Fruit fly (Drosophila melanogaster) whole organism, adult: Measurements from ENCODE around the gene Agxt.
A peak's percentile ranks its signal among the peaks of the same experiment; 100 is the strongest.

Experiments used
- CG11617 ChIP-seq: fragments of 200-800 bp; sonication (Bioruptor generic); optimal IDR thresholded peaks from 2 replicates; lab custom pipeline; 2017; ENCODE audit warnings: mild to moderate bottlenecking, missing biosample characterization, missing genetic modification reagents, missing genetic modification characterization
- CG12768 ChIP-seq: fragments of 200-800 bp; sonication (Bioruptor generic); optimal IDR thresholded peaks from 2 replicates; lab custom pipeline; 2017; ENCODE audit warnings: missing biosample characterization, missing genetic modification characterization, mild to moderate bottlenecking, moderate library complexity, missing genetic modification reagents
- CG14711 ChIP-seq: fragments of 200-800 bp; sonication (Bioruptor generic); optimal IDR thresholded peaks from 2 replicates; lab custom pipeline; 2018; ENCODE audit warnings: missing biosample characterization, mild to moderate bottlenecking, missing genetic modification characterization, moderate library complexity
- CG1620 ChIP-seq: fragments of 200-800 bp; sonication (Bioruptor generic); optimal IDR thresholded peaks from 2 replicates; lab custom pipeline; 2016; ENCODE audit warnings: missing biosample characterization, missing genetic modification characterization
- CG33017 ChIP-seq: fragments of 200-800 bp; sonication (Bioruptor generic); optimal IDR thresholded peaks from 2 replicates; lab custom pipeline; 2018; ENCODE audit warnings: missing biosample characterization, mild to moderate bottlenecking, missing genetic modification characterization, moderate library complexity
- CG5204 ChIP-seq: fragments of 200-800 bp; sonication (Bioruptor generic); optimal IDR thresholded peaks from 2 replicates; lab custom pipeline; 2016; ENCODE audit warnings: missing biosample characterization, missing genetic modification characterization
- CG7045 ChIP-seq: fragments of 200-800 bp; sonication (Bioruptor generic); optimal IDR thresholded peaks from 2 replicates; lab custom pipeline; 2017; ENCODE audit warnings: missing biosample characterization, mild to moderate bottlenecking, missing genetic modification characterization
- CG7101 ChIP-seq: fragments of 200-800 bp; sonication (Bioruptor generic); optimal IDR thresholded peaks from 2 replicates; lab custom pipeline; 2018; ENCODE audit warnings: missing biosample characterization, mild to moderate bottlenecking, missing genetic modification characterization, moderate library complexity
- Clk ChIP-seq: fragments of 200-800 bp; sonication (Bioruptor generic); optimal IDR thresholded peaks from 2 replicates; lab custom pipeline; 2017; ENCODE audit warnings: missing biosample characterization, missing genetic modification characterization
- Crg-1 ChIP-seq: fragments of 200-800 bp; sonication (Bioruptor generic); optimal IDR thresholded peaks from 2 replicates; lab custom pipeline; 2016; ENCODE audit warnings: missing biosample characterization, missing genetic modification characterization
- Hr96 ChIP-seq: fragments of 200-800 bp; sonication (Bioruptor generic); optimal IDR thresholded peaks from 2 replicates; lab custom pipeline; 2016; ENCODE audit warnings: missing biosample characterization, missing genetic modification characterization
- Mnt ChIP-seq: fragments of 200-800 bp; sonication (Bioruptor generic); optimal IDR thresholded peaks from 2 replicates; lab custom pipeline; 2016; ENCODE audit warnings: missing biosample characterization, mild to moderate bottlenecking, missing genetic modification characterization
- bab1 ChIP-seq: fragments of 200-800 bp; sonication (Bioruptor generic); optimal IDR thresholded peaks from 3 replicates; lab custom pipeline; 2019; ENCODE audit warnings: missing biosample characterization, mild to moderate bottlenecking, missing genetic modification characterization, moderate library complexity
- cic ChIP-seq: fragments of 200-800 bp; sonication (Bioruptor generic); optimal IDR thresholded peaks from 2 replicates; lab custom pipeline; 2017; ENCODE audit warnings: missing biosample characterization, mild to moderate bottlenecking, missing genetic modification characterization, moderate library complexity
- cnc ChIP-seq, 2 experiments: fragments of >200 bp; optimal IDR thresholded peaks; 2 replicates each; lab custom pipeline; 2017
- kay ChIP-seq: fragments of 200-800 bp; sonication (Bioruptor generic); peaks from one replicate; lab custom pipeline; 2016; ENCODE audit warnings: missing biosample characterization, missing genetic modification characterization, borderline replicate concordance
- ovo ChIP-seq: fragments of 200-800 bp; sonication (Bioruptor generic); optimal IDR thresholded peaks from 2 replicates; lab custom pipeline; 2016; ENCODE audit warnings: missing biosample characterization, missing genetic modification characterization
- pad ChIP-seq: fragments of 200-800 bp; sonication (Bioruptor generic); optimal IDR thresholded peaks from 3 replicates; lab custom pipeline; 2017; ENCODE audit warnings: missing biosample characterization, missing genetic modification characterization, mild to moderate bottlenecking, moderate library complexity, missing genetic modification reagents
- tj ChIP-seq: fragments of 200-800 bp; sonication (Bioruptor generic); optimal IDR thresholded peaks from 3 replicates; lab custom pipeline; 2017; ENCODE audit warnings: missing biosample characterization, mild to moderate bottlenecking, missing genetic modification characterization, moderate library complexity
- toe ChIP-seq: fragments of 200-800 bp; sonication (Bioruptor generic); optimal IDR thresholded peaks from 2 replicates; lab custom pipeline; 2016; ENCODE audit warnings: missing biosample characterization, missing genetic modification characterization

The Agxt gene

DNA sequence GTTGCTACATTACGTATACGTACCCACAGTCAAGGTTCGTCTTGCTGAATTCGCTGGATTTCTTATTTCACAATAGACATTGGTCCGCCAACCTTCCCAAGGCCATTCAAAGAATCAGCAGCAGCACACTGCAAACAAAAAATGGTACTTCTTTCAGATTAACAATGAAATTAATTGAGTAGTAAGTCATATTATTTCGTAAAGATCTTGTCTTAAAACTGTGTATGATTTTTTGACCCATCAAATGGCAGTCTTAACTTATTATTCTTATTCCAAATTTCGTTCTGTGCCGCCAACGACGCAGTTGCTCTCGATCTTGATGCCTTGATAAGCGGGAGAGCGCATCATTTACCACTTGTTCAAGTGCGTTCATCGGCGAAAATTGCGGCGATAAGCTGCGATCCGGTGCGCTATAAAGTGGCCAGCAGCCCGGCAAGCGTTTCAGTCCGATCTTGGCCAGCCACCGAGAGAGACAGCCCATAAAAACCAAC is at the start of gene Agxt:
Agxt (plus strand) TSS at position 441 of the 491 bp plus-strand sequence.
- TF ChIP-seq CG7101 (tag; lab: Kevin White, UChicago) (peak; percentile 64), CG33017 (tag; lab: Kevin White, UChicago) (peak; percentile 59), CG14711 (tag; lab: Kevin White, UChicago) (peak; percentile 62), tj (GFP tag; lab: Kevin White, UChicago) (no peak), CG12768 (no peak)

DNA sequence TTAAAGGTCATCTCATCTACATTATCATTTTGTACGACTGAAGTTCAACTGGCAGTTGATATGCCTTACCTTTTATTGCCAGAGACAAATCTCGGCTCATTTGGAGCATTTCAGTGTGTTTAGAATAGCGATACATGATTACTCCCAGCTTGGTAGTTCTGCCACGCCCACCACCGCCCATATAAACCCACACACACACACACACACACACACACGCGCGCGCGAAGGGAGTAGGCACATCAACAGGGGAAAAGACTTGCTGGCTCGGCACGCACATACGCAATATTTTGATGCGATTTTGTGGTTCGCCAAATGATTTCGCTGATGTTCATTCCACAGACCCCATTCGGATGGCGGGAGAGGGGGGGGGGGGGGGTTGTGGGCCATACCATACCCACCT is 15.6 kb upstream of the Agxt start:
- TF ChIP-seq kay (GFP tag; lab: Kevin White, UChicago) (no peak), Crg-1 (no peak), CG14711 (tag; lab: Kevin White, UChicago) (no peak), ovo (GFP tag; lab: Kevin White, UChicago) (no peak)

DNA sequence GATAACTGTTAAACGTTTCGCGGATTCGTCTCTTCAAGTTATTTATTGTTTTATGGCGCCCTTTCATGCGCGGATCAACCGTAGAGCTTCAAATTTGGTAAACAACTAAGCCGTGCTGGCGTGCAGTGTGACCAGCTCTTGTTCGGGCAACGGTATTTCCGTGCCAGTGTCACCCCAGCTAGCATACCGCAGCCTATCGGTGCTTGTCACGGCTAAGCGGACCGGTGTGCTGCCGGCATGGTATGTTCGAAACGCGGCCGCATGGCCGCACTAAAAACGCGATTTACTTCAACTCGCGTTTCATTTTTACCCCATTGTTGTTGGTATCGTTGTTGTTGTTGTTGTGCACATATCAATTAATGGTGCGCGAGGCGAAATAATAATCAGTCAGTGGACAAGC is 4.5 kb upstream of the Agxt start, which contains the start of the genes CG42340 and CG3918:
CG42340 (minus strand) TSS at position 107 of the 400 bp plus-strand sequence.
CG3918 (plus strand) TSS at position 248 of the 400 bp plus-strand sequence.
- TF ChIP-seq CG33017 (tag; lab: Kevin White, UChicago) (no peak), CG7045 (GFP tag; lab: Kevin White, UChicago) (no peak), CG12768 (no peak), pad (peak; percentile 30), CG7101 (tag; lab: Kevin White, UChicago) (peak; percentile 26), CG5204 (GFP tag; lab: Kevin White, UChicago) (no peak), Clk (GFP tag; lab: Kevin White, UChicago) (no peak), CG11617 (GFP tag; lab: Kevin White, UChicago) (no peak), Hr96 (GFP tag; lab: Kevin White, UChicago) (no peak), cnc (optimal IDR thresholded peaks at IDR 0.05; lab: Kevin White, UChicago) (no peak), bab1 (peak; percentile 86), Mnt (GFP tag; lab: Kevin White, UChicago) (peak; percentile 57), toe (no peak), tj (GFP tag; lab: Kevin White, UChicago) (peak; percentile 52), CG14711 (tag; lab: Kevin White, UChicago) (peak; percentile 12), ovo (GFP tag; lab: Kevin White, UChicago) (peak; percentile 67), cic (GFP tag; lab: Kevin White, UChicago) (peak; percentile 15), Crg-1 (peak; percentile 25), kay (GFP tag; lab: Kevin White, UChicago) (no peak), CG1620 (peak; percentile 18)

DNA sequence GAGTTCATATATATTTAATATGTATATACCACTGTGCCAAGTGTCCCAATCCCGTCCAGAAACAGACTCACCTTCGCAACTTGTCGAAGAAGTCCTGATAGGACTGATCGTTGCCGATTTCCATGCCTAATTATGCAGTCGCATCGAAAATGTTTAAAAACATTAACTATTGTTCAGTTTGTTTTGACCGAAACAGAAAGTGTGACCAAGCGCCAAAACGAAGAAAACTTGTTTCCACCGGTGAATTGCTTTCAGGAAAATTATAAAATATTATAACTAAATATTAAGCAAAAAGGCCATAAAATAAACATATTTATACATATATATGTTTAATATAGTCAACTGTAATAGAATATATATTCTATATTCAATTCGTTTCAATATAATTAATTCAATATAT is 1.1 kb upstream of the Agxt start, which contains the start of gene CG3342:
CG3342 (minus strand) TSS at position 209 of the 400 bp plus-strand sequence.
- TF ChIP-seq cic (GFP tag; lab: Kevin White, UChicago) (no peak), CG5204 (GFP tag; lab: Kevin White, UChicago) (no peak), toe (no peak), CG7045 (GFP tag; lab: Kevin White, UChicago) (no peak), CG7101 (tag; lab: Kevin White, UChicago) (no peak), pad (no peak), bab1 (no peak), Clk (GFP tag; lab: Kevin White, UChicago) (no peak), CG33017 (tag; lab: Kevin White, UChicago) (no peak)

DNA sequence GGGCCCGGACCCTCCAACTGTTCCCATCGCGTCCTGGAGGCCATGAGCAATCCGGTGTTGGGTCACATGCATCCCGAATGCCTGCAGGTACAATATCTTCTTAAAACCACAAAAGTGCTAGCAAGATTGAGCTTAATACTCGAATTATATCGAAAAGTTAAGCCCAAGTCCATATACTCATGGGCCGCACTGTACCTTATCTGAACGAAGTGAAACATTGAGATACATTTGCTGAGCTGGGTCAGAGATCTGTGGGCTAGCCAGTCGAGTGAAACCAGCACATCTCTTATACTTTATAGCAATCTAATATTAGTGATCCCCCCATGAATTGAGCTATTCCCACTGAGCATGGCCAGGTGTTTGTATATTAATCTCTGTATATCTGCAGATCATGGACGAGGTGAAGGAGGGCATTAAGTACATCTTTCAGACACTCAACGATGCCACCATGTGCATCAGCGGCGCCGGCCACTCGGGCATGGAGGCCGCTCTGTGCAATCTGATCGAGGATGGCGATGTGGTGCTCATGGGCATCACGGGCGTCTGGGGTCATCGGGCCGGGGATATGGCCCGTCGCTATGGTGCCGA is 525 bp downstream of the Agxt start:
- TF ChIP-seq kay (GFP tag; lab: Kevin White, UChicago) (no peak), Clk (GFP tag; lab: Kevin White, UChicago) (no peak), ovo (GFP tag; lab: Kevin White, UChicago) (no peak), pad (no peak), toe (no peak), CG33017 (tag; lab: Kevin White, UChicago) (no peak), Crg-1 (no peak), CG1620 (no peak), CG14711 (tag; lab: Kevin White, UChicago) (no peak), tj (GFP tag; lab: Kevin White, UChicago) (no peak), cic (GFP tag; lab: Kevin White, UChicago) (no peak), CG12768 (no peak), CG5204 (GFP tag; lab: Kevin White, UChicago) (no peak), CG7101 (tag; lab: Kevin White, UChicago) (no peak), Hr96 (GFP tag; lab: Kevin White, UChicago) (no peak), bab1 (no peak), Mnt (GFP tag; lab: Kevin White, UChicago) (no peak), CG11617 (GFP tag; lab: Kevin White, UChicago) (no peak)

DNA sequence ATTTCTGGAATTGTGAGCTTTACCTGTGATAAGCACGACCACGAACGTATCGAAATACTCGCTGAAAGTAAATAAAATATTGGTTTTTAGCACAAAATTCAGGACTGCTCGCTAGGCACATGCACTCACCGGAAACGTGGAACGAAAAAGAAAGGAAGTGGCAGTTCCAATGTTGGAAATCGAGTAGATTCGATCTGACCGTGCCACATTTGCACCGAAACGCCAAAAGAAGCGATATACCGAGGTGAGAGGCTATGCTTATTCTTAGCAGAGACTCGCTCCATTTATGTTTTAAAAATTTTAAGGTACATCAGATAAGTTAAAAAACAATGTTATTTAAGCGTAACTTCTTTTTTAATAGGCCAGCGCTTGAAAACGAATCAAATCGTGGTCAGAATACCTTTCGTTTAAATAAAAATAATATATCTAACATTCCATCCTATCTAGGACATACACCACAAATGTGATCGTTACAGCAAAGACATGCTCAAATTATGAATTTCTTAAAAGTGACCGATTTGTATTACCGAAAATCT is 4.4 kb downstream of the Agxt start, which contains the start of gene RpL7A:
RpL7A (minus strand) TSS at position 248 of the 536 bp plus-strand sequence.
- TF ChIP-seq Crg-1 (peak; percentile 86), CG7045 (GFP tag; lab: Kevin White, UChicago) (peak; percentile 20), tj (GFP tag; lab: Kevin White, UChicago) (peak; percentile 67), CG14711 (tag; lab: Kevin White, UChicago) (no peak), CG5204 (GFP tag; lab: Kevin White, UChicago) (no peak), CG7101 (tag; lab: Kevin White, UChicago) (peak; percentile 86), CG1620 (peak; percentile 87), toe (peak; percentile 45), Clk (GFP tag; lab: Kevin White, UChicago) (peak; percentile 19), ovo (GFP tag; lab: Kevin White, UChicago) (peak; percentile 91), CG11617 (GFP tag; lab: Kevin White, UChicago) (peak; percentile 89), kay (GFP tag; lab: Kevin White, UChicago) (no peak), CG12768 (peak; percentile 46), CG33017 (tag; lab: Kevin White, UChicago) (peak; percentile 33), cnc (optimal IDR thresholded peaks at IDR 0.05; lab: Kevin White, UChicago) (no peak), Mnt (GFP tag; lab: Kevin White, UChicago) (peak; percentile 89), bab1 (peak; percentile 83), cic (GFP tag; lab: Kevin White, UChicago) (no peak), Hr96 (GFP tag; lab: Kevin White, UChicago) (peak; percentile 86), pad (peak; percentile 76)
